Worm (Caenorhabditis elegans): ENCODE results near the gene ztf-22.

Gene ztf-22

DNA sequence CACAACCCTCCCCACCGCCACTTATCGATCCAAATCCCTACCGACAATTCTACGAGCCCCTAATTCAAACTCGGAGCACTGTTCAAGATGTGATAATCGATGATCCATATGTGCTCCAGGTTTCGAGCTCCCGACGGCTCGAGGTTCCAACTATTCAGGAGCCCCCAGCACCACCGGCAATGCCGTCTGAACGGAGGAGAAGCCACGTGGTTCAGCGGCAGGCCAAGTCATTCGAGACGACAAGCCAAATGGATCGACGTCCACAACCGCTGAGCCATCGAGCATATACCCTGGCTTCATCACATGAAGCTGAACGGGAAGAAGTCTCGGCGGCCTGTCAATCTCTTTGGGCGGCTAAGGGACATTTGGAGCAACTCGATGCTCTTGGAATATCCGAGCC is 15.0 kb upstream of the ztf-22 start:
- TF ChIP-seq elt-3 (tag; optimal IDR thresholded peaks at IDR 0.05) (no peak), R02D3.7 (tag; optimal IDR thresholded peaks at IDR 0.05) (no peak), sma-3 (GFP tag; optimal IDR thresholded peaks at IDR 0.05) (no peak), sem-4 (tag; optimal IDR thresholded peaks at IDR 0.05) (no peak), mdl-1 (tag; optimal IDR thresholded peaks at IDR 0.05) (no peak), lin-13 (GFP tag; optimal IDR thresholded peaks at IDR 0.05) (no peak), ztf-11 (tag; optimal IDR thresholded peaks at IDR 0.05) (no peak), nhr-6 (tag; optimal IDR thresholded peaks at IDR 0.05) (no peak), nhr-129 (tag; optimal IDR thresholded peaks at IDR 0.05) (no peak), ztf-1 (GFP tag; conservative IDR thresholded peaks at IDR 0.05) (no peak), snpc-4 (tag; optimal IDR thresholded peaks at IDR 0.05) (no peak), nhr-11 (tag; optimal IDR thresholded peaks at IDR 0.05) (no peak), ceh-82 (tag; optimal IDR thresholded peaks at IDR 0.05) (no peak), lin-11 (tag; optimal IDR thresholded peaks at IDR 0.05) (no peak)

- TF ChIP-seq crh-2 (tag; optimal IDR thresholded peaks at IDR 0.05): peak; percentile 28
- TF ChIP-seq sma-9 (GFP tag; optimal IDR thresholded peaks at IDR 0.05): peak; percentile 56
- TF ChIP-seq sma-9 (tag; optimal IDR thresholded peaks at IDR 0.05): no peak
- TF ChIP-seq fos-1 (tag; optimal IDR thresholded peaks at IDR 0.05): peak; percentile 87
- peak; percentile 12 for TF ChIP-seq gmeb-1 (tag; optimal IDR thresholded peaks at IDR 0.05)
- no peak for TF ChIP-seq nhr-6 (tag; optimal IDR thresholded peaks at IDR 0.05)
These were observed 13.7 kb upstream of the ztf-22 start for ce11 chrII:13299166-13299805.

DNA sequence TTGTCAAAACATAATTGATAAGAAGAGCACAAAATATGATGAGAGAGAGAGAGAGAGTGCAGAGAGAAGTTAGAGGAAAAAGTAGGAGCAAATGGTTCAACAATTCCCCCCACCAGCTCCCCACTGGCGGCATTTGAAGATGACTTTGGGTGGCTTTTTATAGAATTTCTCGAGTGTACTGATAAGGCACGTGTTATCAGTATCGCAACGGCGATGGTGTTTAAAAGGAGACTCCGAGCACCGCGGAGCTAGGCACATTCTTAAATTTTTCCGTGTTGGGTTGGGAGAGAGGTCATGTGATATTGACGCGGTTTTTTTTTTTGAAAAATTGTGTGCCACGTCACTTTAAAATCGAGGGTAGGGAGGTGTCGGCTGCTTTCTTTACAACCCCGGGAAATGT is 12.9 kb upstream of the ztf-22 start:
- TF ChIP-seq mdl-1 (tag; optimal IDR thresholded peaks at IDR 0.05): peak in 1 of 2 experiments; percentile 58
- TF ChIP-seq mab-5 (tag; optimal IDR thresholded peaks at IDR 0.05): no peak
- TF ChIP-seq ztf-1 (GFP tag; conservative IDR thresholded peaks at IDR 0.05): no peak
- TF ChIP-seq alr-1 (tag; optimal IDR thresholded peaks at IDR 0.05): no peak
- no peak for TF ChIP-seq nhr-21 (tag; optimal IDR thresholded peaks at IDR 0.05)
- no peak for TF ChIP-seq egl-27 (tag; optimal IDR thresholded peaks at IDR 0.05)
- TF ChIP-seq zag-1 (tag; optimal IDR thresholded peaks at IDR 0.05): no peak
- no peak for TF ChIP-seq unc-55 (GFP tag; optimal IDR thresholded peaks at IDR 0.05)
- TF ChIP-seq nhr-129 (tag; optimal IDR thresholded peaks at IDR 0.05): peak; percentile 18
- no peak for TF ChIP-seq nhr-10 (tag; optimal IDR thresholded peaks at IDR 0.05)
- TF ChIP-seq lsy-2 (tag; optimal IDR thresholded peaks at IDR 0.05): no peak
- no peak for TF ChIP-seq nhr-6 (tag; optimal IDR thresholded peaks at IDR 0.05)
- TF ChIP-seq F13H6.1 (tag; optimal IDR thresholded peaks at IDR 0.05): peak; percentile 27
- TF ChIP-seq lin-39 (tag; optimal IDR thresholded peaks at IDR 0.05): no peak
- no peak for TF ChIP-seq ztf-4 (tag; optimal IDR thresholded peaks at IDR 0.05)
- TF ChIP-seq nhr-12 (tag; optimal IDR thresholded peaks at IDR 0.05): no peak
- no peak for TF ChIP-seq ama-1 (optimal IDR thresholded peaks at IDR 0.05)
- no peak for TF ChIP-seq mbf-1 (tag; optimal IDR thresholded peaks at IDR 0.05)
- no peak for TF ChIP-seq ceh-16 (tag; optimal IDR thresholded peaks at IDR 0.05)
- TF ChIP-seq Y55F3AM.14 (GFP tag; optimal IDR thresholded peaks at IDR 0.05): no peak
- no peak for TF ChIP-seq sem-4 (tag; optimal IDR thresholded peaks at IDR 0.05)
- no peak for TF ChIP-seq blmp-1 (tag; optimal IDR thresholded peaks at IDR 0.05; ENCODE audit: insufficient read depth)
- TF ChIP-seq ceh-82 (tag; optimal IDR thresholded peaks at IDR 0.05): no peak
- no peak for TF ChIP-seq ZK546.5 (tag; optimal IDR thresholded peaks at IDR 0.05)
- TF ChIP-seq sma-9 (GFP tag; optimal IDR thresholded peaks at IDR 0.05): peak; percentile 77
- TF ChIP-seq sma-9 (tag; optimal IDR thresholded peaks at IDR 0.05): no peak
- TF ChIP-seq sma-3 (GFP tag; optimal IDR thresholded peaks at IDR 0.05): peak; percentile 36
- TF ChIP-seq elt-3 (tag; optimal IDR thresholded peaks at IDR 0.05): no peak
- no peak for TF ChIP-seq nhr-25 (tag; optimal IDR thresholded peaks at IDR 0.05)
- no peak for TF ChIP-seq C34F6.9 (tag; optimal IDR thresholded peaks at IDR 0.05)
- no peak for TF ChIP-seq nhr-23 (tag; optimal IDR thresholded peaks at IDR 0.05)
- no peak for TF ChIP-seq dmd-4 (tag; optimal IDR thresholded peaks at IDR 0.05)
- TF ChIP-seq nhr-11 (tag; optimal IDR thresholded peaks at IDR 0.05): no peak
- peak; percentile 25 for TF ChIP-seq skn-1 (tag; optimal IDR thresholded peaks at IDR 0.05)
- TF ChIP-seq lin-13 (GFP tag; optimal IDR thresholded peaks at IDR 0.05): peak; percentile 28
- TF ChIP-seq unc-62 (GFP tag; optimal IDR thresholded peaks at IDR 0.05): no peak
- no peak for TF ChIP-seq aly-2 (tag; optimal IDR thresholded peaks at IDR 0.05)
- no peak for TF ChIP-seq lin-11 (tag; optimal IDR thresholded peaks at IDR 0.05)
- no peak for TF ChIP-seq snpc-4 (tag; optimal IDR thresholded peaks at IDR 0.05)
- TF ChIP-seq crh-2 (tag; optimal IDR thresholded peaks at IDR 0.05): peak; percentile 82
- peak; percentile 58 for TF ChIP-seq fos-1 (tag; optimal IDR thresholded peaks at IDR 0.05)
- TF ChIP-seq ztf-11 (tag; optimal IDR thresholded peaks at IDR 0.05): no peak
- no peak for TF ChIP-seq R02D3.7 (tag; optimal IDR thresholded peaks at IDR 0.05)
- no peak for TF ChIP-seq nhr-237 (tag; optimal IDR thresholded peaks at IDR 0.05)
- no peak for TF ChIP-seq nhr-77 (tag; optimal IDR thresholded peaks at IDR 0.05)
- peak; percentile 55 for TF ChIP-seq gmeb-1 (tag; optimal IDR thresholded peaks at IDR 0.05)
- no peak for TF ChIP-seq unc-39 (tag; optimal IDR thresholded peaks at IDR 0.05)
- TF ChIP-seq peb-1 (tag; optimal IDR thresholded peaks at IDR 0.05): no peak

Measured in whole organism, L2 larva.